Worm (Caenorhabditis elegans) whole organism, L4 larva: Measurements from ENCODE around the gene cri-3.

Source experiments
- ceh-20 ChIP-seq: fragments of 200-800 bp; sonication (Bioruptor generic); IDR thresholded peaks from 2 replicates; pipeline ENCODE4 v1.3.6; 2022; ENCODE audit warnings: missing genetic modification reagents, missing genetic modification characterization, missing compliant biosample characterization
- ceh-44 ChIP-seq: fragments of 200-800 bp; sonication (Bioruptor generic); IDR thresholded peaks from 2 replicates; pipeline ENCODE4 v1.3.6; 2022; ENCODE audit warnings: missing genetic modification reagents, missing genetic modification characterization, missing compliant biosample characterization
- jun-1 ChIP-seq: fragments of 150-350 bp; optimal IDR thresholded peaks from 2 replicates; lab custom pipeline; 2014; ENCODE audit warnings: missing biosample characterization, missing genetic modification reagents, missing genetic modification characterization
- lsy-2 ChIP-seq, 2 experiments: fragments of 150-350 bp in 1 of 2; sonication (generic microtip) in 1 of 2; optimal IDR thresholded peaks; 2 replicates each; lab custom pipeline; 2014 to 2017; ENCODE audit warnings: missing biosample characterization in 2 of 2, missing genetic modification characterization in 2 of 2
- nhr-10 ChIP-seq: fragments of 150-350 bp; optimal IDR thresholded peaks from 2 replicates; lab custom pipeline; 2014; ENCODE audit warnings: missing biosample characterization, missing genetic modification characterization
- nhr-11 ChIP-seq: fragments of 150-350 bp; optimal IDR thresholded peaks from 2 replicates; lab custom pipeline; 2014; ENCODE audit warnings: missing biosample characterization, missing genetic modification characterization
- unc-62 ChIP-seq, 3 experiments: fragments of 150-350 bp in 1 of 3; sonication (generic microtip); optimal IDR thresholded peaks in 2 of 3; peaks in 1 of 3; 1 replicate in 1 of 3; 2 replicates in 2 of 3; lab custom pipeline; 2014 to 2017; ENCODE audit warnings: missing biosample characterization in 3 of 3, missing genetic modification characterization in 3 of 3, missing genetic modification reagents in 3 of 3, missing genotype in 1 of 3
- ztf-11 ChIP-seq: fragments of 150-350 bp; optimal IDR thresholded peaks from 2 replicates; lab custom pipeline; 2014; ENCODE audit warnings: missing biosample characterization, missing genetic modification characterization

ce11 chrIII:3360067-3360466 is 36.1 kb upstream of the cri-3 start:
- no peak for TF ChIP-seq ztf-11 (tag; lab: Kevin White, UChicago)
- TF ChIP-seq lsy-2 (tag; optimal IDR thresholded peaks at IDR 0.05; lab: Kevin White, UChicago), result no peak
- TF ChIP-seq ceh-20 (GFP tag; lab: Robert Waterston, UW), result no peak
- no peak for TF ChIP-seq nhr-11 (tag; lab: Kevin White, UChicago)
- TF ChIP-seq ceh-44 (GFP tag; lab: Robert Waterston, UW), result no peak
- no peak for TF ChIP-seq unc-62 (GFP tag; optimal IDR thresholded peaks at IDR 0.05 in 1 of 2; lab: Kevin White, UChicago)
- TF ChIP-seq unc-62 (tag; optimal IDR thresholded peaks at IDR 0.05; lab: Kevin White, UChicago), result no peak
- TF ChIP-seq jun-1 (tag; lab: Kevin White, UChicago), result no peak
- no peak for TF ChIP-seq nhr-10
